Worm (Caenorhabditis elegans) whole organism, young adult: ENCODE results near the gene R01E6.7.

Source experiments
- B0019.2 ChIP-seq: fragments of 200-800 bp; sonication (Bioruptor generic); conservative IDR thresholded peaks from 2 replicates; pipeline ENCODE4 v1.3.6; 2022; ENCODE audit warnings: missing genetic modification reagents, missing genetic modification characterization, missing compliant biosample characterization
- B0261.1 ChIP-seq: sonication (generic microtip); optimal IDR thresholded peaks from 2 replicates; lab custom pipeline; 2016; ENCODE audit warnings: mild to moderate bottlenecking, missing genetic modification characterization, moderate library complexity, missing compliant biosample characterization
- F10E7.11 ChIP-seq: sonication (generic microtip); optimal IDR thresholded peaks from 2 replicates; lab custom pipeline; 2017; ENCODE audit warnings: mild to moderate bottlenecking, missing genetic modification characterization, moderate library complexity, missing compliant biosample characterization
- F22D6.2 ChIP-seq: sonication (generic microtip); optimal IDR thresholded peaks from 2 replicates; lab custom pipeline; 2016; ENCODE audit warnings: mild to moderate bottlenecking, missing genetic modification characterization, missing compliant biosample characterization
- F33H1.4 ChIP-seq: fragments of 200-800 bp; sonication (Bioruptor generic); IDR thresholded peaks from 2 replicates; pipeline ENCODE4 v1.3.6; 2022; ENCODE audit warnings: missing genetic modification reagents, missing genetic modification characterization, missing compliant biosample characterization
- F49E8.2 ChIP-seq: sonication (generic microtip); optimal IDR thresholded peaks from 3 replicates; lab custom pipeline; 2017; ENCODE audit warnings: missing genetic modification characterization, mild to moderate bottlenecking, missing compliant biosample characterization, antibody characterized with exemption, moderate library complexity; ENCODE audit not compliant: insufficient read depth
- F52B5.7 ChIP-seq: sonication (generic microtip); optimal IDR thresholded peaks from 2 replicates; lab custom pipeline; 2016; ENCODE audit warnings: mild to moderate bottlenecking, missing genetic modification characterization, missing compliant biosample characterization
- Y53G8AR.9 ChIP-seq: fragments of 200-800 bp; sonication (Bioruptor generic); conservative IDR thresholded peaks from 2 replicates; pipeline ENCODE4 v1.3.6; 2022; ENCODE audit warnings: missing genetic modification reagents, missing genetic modification characterization, missing compliant biosample characterization
- ZK185.1 ChIP-seq: sonication (generic microtip); optimal IDR thresholded peaks from 2 replicates; lab custom pipeline; 2016; ENCODE audit warnings: mild to moderate bottlenecking, missing genetic modification characterization, missing compliant biosample characterization; ENCODE audit not compliant: poor library complexity, severe bottlenecking
- aptf-3 ChIP-seq: fragments of 200-800 bp; sonication (Bioruptor generic); IDR thresholded peaks from 2 replicates; pipeline ENCODE4 v1.3.6; 2022; ENCODE audit warnings: missing genetic modification characterization, missing compliant biosample characterization
- atf-7 ChIP-seq: sonication (generic microtip); optimal IDR thresholded peaks from 2 replicates; lab custom pipeline; 2017; ENCODE audit warnings: mild to moderate bottlenecking, missing genetic modification characterization, missing compliant biosample characterization
- athp-1 ChIP-seq: sonication (generic microtip); optimal IDR thresholded peaks from 2 replicates; lab custom pipeline; 2017; ENCODE audit warnings: mild to moderate bottlenecking, missing genetic modification characterization, missing compliant biosample characterization
- attf-3 ChIP-seq: fragments of 200-800 bp; sonication (Bioruptor generic); conservative IDR thresholded peaks from 2 replicates; pipeline ENCODE4 v1.3.6; 2022; ENCODE audit warnings: missing genetic modification reagents, missing genetic modification characterization, missing compliant biosample characterization
- attf-5 ChIP-seq: fragments of 200-800 bp; sonication (Bioruptor generic); optimal IDR thresholded peaks from 2 replicates; lab custom pipeline; 2018; ENCODE audit warnings: mild to moderate bottlenecking, missing genetic modification characterization, missing compliant biosample characterization
- attf-6 ChIP-seq: fragments of 200-800 bp; sonication (Bioruptor generic); IDR thresholded peaks from 2 replicates; pipeline ENCODE4 v1.3.6; 2022; ENCODE audit warnings: missing genetic modification reagents, missing genetic modification characterization, missing compliant biosample characterization
- bed-1 ChIP-seq: fragments of 200-800 bp; sonication (Bioruptor generic); IDR thresholded peaks from 2 replicates; pipeline ENCODE4 v1.3.6; 2022; ENCODE audit warnings: missing genetic modification reagents, missing genetic modification characterization, missing compliant biosample characterization
- cebp-1 ChIP-seq, 2 experiments: fragments of 200-800 bp in 1 of 2; sonication (Bioruptor generic) in 1 of 2; sonication (generic microtip) in 1 of 2; IDR thresholded peaks in 1 of 2; optimal IDR thresholded peaks in 1 of 2; 2 replicates each; pipeline versions ENCODE4 v1.3.6 to Lab custom; 2017 to 2022; ENCODE audit warnings: missing compliant biosample characterization in 2 of 2, missing genetic modification characterization in 2 of 2, mild to moderate bottlenecking in 1 of 2, missing genetic modification reagents in 1 of 2, moderate library complexity in 1 of 2
- ceh-27 ChIP-seq: fragments of 200-800 bp; sonication (Bioruptor generic); optimal IDR thresholded peaks from 2 replicates; lab custom pipeline; 2018; ENCODE audit warnings: mild to moderate bottlenecking, missing genetic modification characterization, moderate library complexity, missing compliant biosample characterization
- ceh-40 ChIP-seq: fragments of 200-800 bp; sonication (Bioruptor generic); IDR thresholded peaks from 2 replicates; pipeline ENCODE4 v1.3.6; 2022; ENCODE audit warnings: missing genetic modification characterization, missing compliant biosample characterization
- ceh-79 ChIP-seq: sonication (generic microtip); optimal IDR thresholded peaks from 2 replicates; lab custom pipeline; 2017; ENCODE audit warnings: mild to moderate bottlenecking, missing genetic modification characterization, missing compliant biosample characterization
- chd-7 ChIP-seq: sonication (generic microtip); optimal IDR thresholded peaks from 2 replicates; lab custom pipeline; 2016; ENCODE audit warnings: mild to moderate bottlenecking, missing genetic modification characterization, moderate library complexity, missing compliant biosample characterization
- dox-1 ChIP-seq: fragments of 200-800 bp; sonication (Bioruptor generic); IDR thresholded peaks from 2 replicates; pipeline ENCODE4 v1.3.6; 2022; ENCODE audit warnings: missing genetic modification reagents, missing genetic modification characterization, missing compliant biosample characterization
- dpff-1 ChIP-seq: sonication (generic microtip); optimal IDR thresholded peaks from 2 replicates; lab custom pipeline; 2017; ENCODE audit warnings: mild to moderate bottlenecking, missing genetic modification characterization, missing compliant biosample characterization
- efl-1 ChIP-seq: fragments of 150-350 bp; optimal IDR thresholded peaks from 2 replicates; lab custom pipeline; 2014; ENCODE audit warnings: missing biosample characterization, missing genetic modification reagents, missing genetic modification characterization
- madf-8 ChIP-seq: fragments of 200-800 bp; sonication (Bioruptor generic); conservative IDR thresholded peaks from 2 replicates; pipeline ENCODE4 v1.3.6; 2022; ENCODE audit warnings: missing genetic modification reagents, missing genetic modification characterization, missing compliant biosample characterization
- mcd-1 ChIP-seq: fragments of 200-800 bp; sonication (Bioruptor generic); IDR thresholded peaks from 2 replicates; pipeline ENCODE4 v1.3.6; 2022; ENCODE audit warnings: missing genetic modification reagents, missing genetic modification characterization, missing compliant biosample characterization
- nfya-2 ChIP-seq: fragments of 200-800 bp; sonication (Bioruptor generic); IDR thresholded peaks from 2 replicates; pipeline ENCODE4 v1.3.6; 2022; ENCODE audit warnings: missing genetic modification reagents, missing genetic modification characterization, missing compliant biosample characterization
- nfyb-1 ChIP-seq: fragments of 200-800 bp; sonication (Bioruptor generic); IDR thresholded peaks from 2 replicates; pipeline ENCODE4 v1.3.6; 2022; ENCODE audit warnings: missing genetic modification reagents, missing genetic modification characterization, missing compliant biosample characterization
- nhr-179 ChIP-seq: sonication (generic microtip); optimal IDR thresholded peaks from 2 replicates; lab custom pipeline; 2016; ENCODE audit warnings: mild to moderate bottlenecking, missing genetic modification characterization, missing compliant biosample characterization
- nhr-80 ChIP-seq: sonication (generic microtip); optimal IDR thresholded peaks from 2 replicates; lab custom pipeline; 2016; ENCODE audit warnings: missing genetic modification characterization, missing compliant biosample characterization
- nhr-90 ChIP-seq: sonication (generic microtip); optimal IDR thresholded peaks from 2 replicates; lab custom pipeline; 2016; ENCODE audit warnings: missing genotype, mild to moderate bottlenecking, missing genetic modification characterization, missing compliant biosample characterization
- tbx-9 ChIP-seq: sonication (generic microtip); optimal IDR thresholded peaks from 2 replicates; lab custom pipeline; 2016; ENCODE audit warnings: borderline replicate concordance, missing genetic modification characterization, inconsistent platforms, missing compliant biosample characterization
- tlf-1 ChIP-seq: fragments of 200-800 bp; sonication (Bioruptor generic); optimal IDR thresholded peaks from 2 replicates; lab custom pipeline; 2018; ENCODE audit warnings: mild to moderate bottlenecking, missing genetic modification characterization, missing compliant biosample characterization
- unc-62 ChIP-seq: fragments of 150-350 bp; optimal IDR thresholded peaks from 2 replicates; lab custom pipeline; 2014; ENCODE audit warnings: missing biosample characterization, missing genetic modification reagents, missing genetic modification characterization
- zfh-2 ChIP-seq: fragments of 200-800 bp; sonication (Bioruptor generic); conservative IDR thresholded peaks from 2 replicates; pipeline ENCODE4 v1.3.6; 2022; ENCODE audit warnings: missing genetic modification reagents, missing genetic modification characterization, missing compliant biosample characterization
- ztf-28 ChIP-seq: fragments of 200-800 bp; sonication (Bioruptor generic); IDR thresholded peaks from 2 replicates; pipeline ENCODE4 v1.3.6; 2022; ENCODE audit warnings: missing genetic modification reagents, missing genetic modification characterization, missing compliant biosample characterization

The R01E6.7 gene

DNA sequence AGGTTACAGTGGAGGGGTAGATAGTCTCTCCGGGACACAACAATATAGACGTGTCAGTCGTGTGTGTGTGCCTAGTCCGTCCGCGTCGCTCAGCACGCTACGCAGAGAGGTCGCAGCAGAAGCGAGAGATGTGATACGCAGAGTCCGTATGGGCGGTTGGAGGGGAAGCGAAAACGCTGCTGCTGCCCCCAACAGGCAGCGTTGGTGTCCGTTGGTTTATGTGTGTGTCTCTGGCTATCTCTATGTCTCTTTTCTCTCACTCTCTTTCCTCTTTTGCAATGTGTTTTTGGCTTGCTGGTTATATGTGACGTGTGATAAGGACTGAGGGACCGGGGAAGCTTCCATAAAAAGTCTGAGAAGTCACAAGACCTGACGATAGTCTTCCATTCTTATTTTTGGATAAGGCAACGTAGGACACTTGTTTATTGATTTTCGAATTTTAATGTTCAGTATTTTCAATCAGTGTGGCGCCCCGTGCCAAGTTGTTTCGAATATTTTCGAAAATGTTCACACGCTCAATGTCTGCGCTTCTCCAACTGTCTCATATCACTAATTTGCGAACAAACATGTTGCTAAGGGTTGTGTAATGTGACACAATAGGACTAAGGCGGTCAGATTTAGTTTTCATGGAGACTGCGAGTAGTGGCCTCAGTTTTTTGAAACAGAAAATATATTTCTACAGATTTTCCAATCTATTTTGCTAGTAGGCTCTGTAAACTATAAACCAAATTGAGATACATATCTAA is 42.2 kb downstream of the R01E6.7 start, which contains the start of gene pab-2 (continued):
- TF ChIP-seq B0261.1: no peak
- TF ChIP-seq atf-7 (tag; lab: Kevin White, UChicago): peak; percentile 76
- TF ChIP-seq aptf-3 (GFP tag; lab: Robert Waterston, UW): no peak
- TF ChIP-seq attf-5 (GFP tag; lab: Kevin White, UChicago): peak; percentile 53
- TF ChIP-seq efl-1 (GFP tag; lab: Kevin White, UChicago): no peak
- TF ChIP-seq nhr-80 (tag; lab: Kevin White, UChicago): peak; percentile 97
- TF ChIP-seq F33H1.4 (GFP tag; lab: Robert Waterston, UW): no peak
- no peak for TF ChIP-seq F52B5.7
- no peak for TF ChIP-seq B0019.2 (GFP tag; lab: Robert Waterston, UW)
- no peak for TF ChIP-seq ceh-79
- TF ChIP-seq F49E8.2 (tag; lab: Kevin White, UChicago): no peak
- peak; percentile 63 for TF ChIP-seq nhr-90 (tag; lab: Kevin White, UChicago)
- peak; percentile 97 for TF ChIP-seq zfh-2 (GFP tag; lab: Robert Waterston, UW)
- no peak for TF ChIP-seq madf-8
- no peak for TF ChIP-seq ceh-40
- no peak for TF ChIP-seq unc-62
- no peak for TF ChIP-seq attf-3 (GFP tag; lab: Robert Waterston, UW)
- no peak for TF ChIP-seq F22D6.2 (tag; lab: Kevin White, UChicago)
- TF ChIP-seq Y53G8AR.9: 0 out of 2 replicates have a peak, but pooled peaks have one; percentile 59
- TF ChIP-seq mcd-1: peak; percentile 65
- TF ChIP-seq tlf-1: peak; percentile 11
- no peak for TF ChIP-seq nhr-179 (tag; lab: Kevin White, UChicago)
- TF ChIP-seq athp-1: no peak
- no peak for TF ChIP-seq attf-6 (GFP tag; lab: Robert Waterston, UW)
- peak; percentile 46 for TF ChIP-seq ZK185.1 (tag; lab: Kevin White, UChicago)
- TF ChIP-seq nfya-2 (GFP tag; lab: Robert Waterston, UW): no peak
- TF ChIP-seq F10E7.11 (tag; lab: Kevin White, UChicago): no peak
- TF ChIP-seq bed-1 (GFP tag; lab: Robert Waterston, UW): no peak

DNA sequence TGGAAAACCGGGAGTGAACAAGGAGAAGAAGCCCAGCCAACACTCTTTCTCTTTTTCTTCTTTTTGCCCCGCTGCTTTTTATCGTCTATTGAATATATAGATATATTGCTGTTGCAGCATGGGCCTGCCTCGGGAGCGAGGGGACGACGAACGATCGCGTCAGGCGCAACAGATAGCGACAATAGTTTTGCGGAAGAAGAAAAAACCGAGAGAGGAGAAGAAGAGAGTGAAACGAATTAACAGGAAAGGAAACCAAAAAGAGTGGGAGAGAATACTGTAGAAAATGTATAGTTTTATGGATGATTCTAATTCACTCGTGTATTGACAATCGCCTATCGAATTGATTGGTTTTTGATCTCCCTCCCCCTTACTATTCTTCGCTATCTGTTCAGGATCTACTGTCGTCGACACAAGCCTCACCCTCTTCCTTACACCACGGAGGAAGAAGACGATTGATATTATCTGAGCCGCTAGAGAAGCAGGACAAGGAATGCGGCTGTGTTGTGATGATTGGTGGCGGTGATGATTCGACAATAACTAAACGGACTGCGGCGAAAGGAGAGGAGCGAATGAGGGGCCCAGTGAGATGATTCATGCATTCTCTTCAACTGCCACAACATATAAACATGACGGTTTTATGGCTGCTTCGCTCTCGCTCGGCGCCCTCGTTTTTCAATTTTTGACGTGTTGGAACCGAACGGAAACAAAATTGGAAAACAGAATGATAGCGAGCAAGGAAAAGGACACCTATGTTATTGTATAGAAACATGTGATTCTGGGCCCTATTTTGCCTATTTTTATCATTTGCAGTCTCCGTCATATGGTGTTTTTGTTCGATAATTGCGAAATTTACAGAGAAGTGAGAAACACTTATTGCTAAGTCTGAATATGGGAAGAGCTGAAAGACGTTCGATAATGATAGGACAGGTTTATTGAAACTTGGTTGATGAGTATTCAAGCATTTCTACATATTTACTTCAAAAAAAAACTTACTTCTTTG is 43.2 kb downstream of the R01E6.7 start:
- 0 out of 2 replicates have a peak, but pooled peaks have one; percentile 6 for TF ChIP-seq nfyb-1 (GFP tag; lab: Robert Waterston, UW)
- peak; percentile 92 for TF ChIP-seq cebp-1 (GFP tag; IDR thresholded peaks at IDR 0.05; lab: Robert Waterston, UW)
- TF ChIP-seq cebp-1 (tag; optimal IDR thresholded peaks at IDR 0.05; lab: Kevin White, UChicago): peak; percentile 90
- TF ChIP-seq dox-1 (GFP tag; lab: Robert Waterston, UW): peak; percentile 33
- TF ChIP-seq dpff-1: no peak
- no peak for TF ChIP-seq ztf-28 (GFP tag; lab: Robert Waterston, UW)
- no peak for TF ChIP-seq ceh-27 (GFP tag; lab: Kevin White, UChicago)
- 0 out of 2 replicates have a peak, but pooled peaks have one; percentile 38 for TF ChIP-seq zfh-2 (GFP tag; lab: Robert Waterston, UW)
- TF ChIP-seq tbx-9: no peak
- TF ChIP-seq chd-7 (tag; lab: Kevin White, UChicago): peak; percentile 6
